Fruit fly (Drosophila melanogaster): ENCODE results near the gene CG18265.

- TF ChIP-seq psq (optimal IDR thresholded peaks at IDR 0.05) (no peak), CG8478 (optimal IDR thresholded peaks at IDR 0.05) (no peak), Dll (optimal IDR thresholded peaks at IDR 0.05) (no peak)
These were observed 20.0 kb upstream of the CG18265 start for dm6 chr3L:17419103-17419741.
